Fruit fly (Drosophila melanogaster) whole organism, embryonic: ENCODE results near the gene GCC88.

Experiments
- Atf3 ChIP-seq: fragments of 200-800 bp; sonication (Bioruptor generic); optimal IDR thresholded peaks from 3 replicates; lab custom pipeline; 2016; ENCODE audit warnings: missing biosample characterization, missing genetic modification characterization
- Bgb ChIP-seq: fragments of 200-800 bp; sonication (Bioruptor generic); IDR thresholded peaks from 2 replicates; pipeline ENCODE4 v1.3.6; 2022; ENCODE audit warnings: missing biosample characterization, missing genetic modification characterization; ENCODE audit not compliant: partially characterized antibody
- CG10565 ChIP-seq: fragments of 200-800 bp; sonication (Bioruptor generic); optimal IDR thresholded peaks from 3 replicates; lab custom pipeline; 2016; ENCODE audit warnings: missing biosample characterization, mild to moderate bottlenecking, missing genetic modification characterization
- CG10654 ChIP-seq: fragments of 200-800 bp; sonication (Bioruptor generic); optimal IDR thresholded peaks from 2 replicates; lab custom pipeline; 2016; ENCODE audit warnings: missing biosample characterization, missing genetic modification characterization
- CG11085 ChIP-seq: fragments of 200-800 bp; sonication (Bioruptor generic); IDR thresholded peaks from 2 replicates; pipeline ENCODE4 v1.3.6; 2022; ENCODE audit warnings: missing biosample characterization, missing genetic modification characterization
- CG11093 ChIP-seq: fragments of 200-800 bp; sonication (Bioruptor generic); IDR thresholded peaks from 3 replicates; pipeline ENCODE4 v1.3.6; 2022; ENCODE audit warnings: missing biosample characterization, missing genetic modification characterization
- CG11695 ChIP-seq: fragments of 200-800 bp; sonication (Bioruptor generic); IDR thresholded peaks from 3 replicates; pipeline ENCODE4 v1.3.6; 2022; ENCODE audit warnings: missing biosample characterization, missing genetic modification characterization
- CG13775 ChIP-seq: fragments of 200-800 bp; sonication (Bioruptor generic); optimal IDR thresholded peaks from 3 replicates; lab custom pipeline; 2017; ENCODE audit warnings: missing biosample characterization, mild to moderate bottlenecking, missing genetic modification characterization
- CG15514 ChIP-seq: fragments of 200-800 bp; sonication (Bioruptor generic); optimal IDR thresholded peaks from 3 replicates; lab custom pipeline; 2017; ENCODE audit warnings: missing biosample characterization, missing genetic modification characterization, mild to moderate bottlenecking, moderate library complexity, missing genetic modification reagents
- CG3163 ChIP-seq: fragments of 200-800 bp; sonication (Bioruptor generic); optimal IDR thresholded peaks from 3 replicates; lab custom pipeline; 2016; ENCODE audit warnings: missing biosample characterization, missing genetic modification characterization
- CG3726 ChIP-seq: fragments of 200-800 bp; sonication (Bioruptor generic); IDR thresholded peaks from 3 replicates; pipeline ENCODE4, ENCODE4 v1.3.6; 2022; ENCODE audit warnings: missing biosample characterization, missing genetic modification characterization
- CG6272 ChIP-seq: fragments of 200-800 bp; sonication (Bioruptor generic); IDR thresholded peaks from 2 replicates; pipeline ENCODE4 v1.3.6; 2022; ENCODE audit warnings: missing biosample characterization, missing genetic modification characterization
- CG7987 ChIP-seq: fragments of 200-800 bp; sonication (Bioruptor generic); optimal IDR thresholded peaks from 2 replicates; lab custom pipeline; 2018; ENCODE audit warnings: missing biosample characterization, mild to moderate bottlenecking, missing genetic modification characterization, moderate library complexity
- CG8359 ChIP-seq: fragments of 200-800 bp; sonication (Bioruptor generic); optimal IDR thresholded peaks from 2 replicates; lab custom pipeline; 2017; ENCODE audit warnings: missing biosample characterization, mild to moderate bottlenecking, missing genetic modification characterization, borderline replicate concordance
- CG9437 ChIP-seq: fragments of 200-800 bp; sonication (Bioruptor generic); optimal IDR thresholded peaks from 2 replicates; lab custom pipeline; 2018; ENCODE audit warnings: missing biosample characterization, mild to moderate bottlenecking, missing genetic modification characterization
- CG9932 ChIP-seq: fragments of 200-800 bp; sonication (Bioruptor generic); IDR thresholded peaks from 2 replicates; pipeline ENCODE4 v1.3.6; 2022; ENCODE audit warnings: missing biosample characterization, missing genetic modification characterization
- Chrac-16 ChIP-seq: fragments of 200-800 bp; sonication (Bioruptor generic); optimal IDR thresholded peaks from 3 replicates; lab custom pipeline; 2016; ENCODE audit warnings: missing biosample characterization, missing genetic modification characterization
- CkIIα-i1 ChIP-seq: fragments of 200-800 bp; sonication (Bioruptor generic); IDR thresholded peaks from 2 replicates; pipeline ENCODE4 v1.3.6; 2022; ENCODE audit warnings: missing biosample characterization, missing genetic modification characterization
- CrebB ChIP-seq: fragments of 200-800 bp; sonication (Bioruptor generic); optimal IDR thresholded peaks from 3 replicates; lab custom pipeline; 2018; ENCODE audit warnings: missing biosample characterization, mild to moderate bottlenecking, missing genetic modification characterization
- Dip3 ChIP-seq: fragments of 200-800 bp; sonication (Bioruptor generic); optimal IDR thresholded peaks from 3 replicates; lab custom pipeline; 2016; ENCODE audit warnings: missing biosample characterization, missing genetic modification characterization
- Doc2 ChIP-seq: fragments of 200-800 bp; sonication (Bioruptor generic); IDR thresholded peaks from 2 replicates; pipeline ENCODE4 v1.3.6; 2022; ENCODE audit warnings: missing biosample characterization, missing genetic modification characterization
- Drgx ChIP-seq: fragments of 200-800 bp; sonication (Bioruptor generic); IDR thresholded peaks from 2 replicates; pipeline ENCODE4 v1.3.6; 2022; ENCODE audit warnings: missing biosample characterization, missing genetic modification characterization
- Ets65A ChIP-seq: fragments of 200-800 bp; sonication (Bioruptor generic); peaks from one replicate; lab custom pipeline; 2016; ENCODE audit warnings: missing biosample characterization, missing genetic modification characterization
- Fer3 ChIP-seq: fragments of 200-800 bp; sonication (Bioruptor generic); optimal IDR thresholded peaks from 2 replicates; lab custom pipeline; 2018; ENCODE audit warnings: missing biosample characterization, mild to moderate bottlenecking, missing genetic modification characterization, moderate library complexity
- H2.0 ChIP-seq: fragments of 200-800 bp; sonication (Bioruptor generic); IDR thresholded peaks from 2 replicates; pipeline ENCODE4 v1.3.6; 2022; ENCODE audit warnings: missing biosample characterization, missing genetic modification characterization
- Hand ChIP-seq: fragments of 200-800 bp; sonication (Bioruptor generic); optimal IDR thresholded peaks from 2 replicates; lab custom pipeline; 2017; ENCODE audit warnings: mild to moderate bottlenecking, missing biosample characterization, missing genetic modification reagents, missing genetic modification characterization
- Hmr ChIP-seq: fragments of 200-800 bp; sonication (Bioruptor generic); optimal IDR thresholded peaks from 3 replicates; lab custom pipeline; 2017; ENCODE audit warnings: mild to moderate bottlenecking, missing biosample characterization, missing genetic modification reagents, missing genetic modification characterization
- Hr78 ChIP-seq, 2 experiments: fragments of 200-800 bp in 1 of 2; fragments of >200 bp in 1 of 2; sonication (Bioruptor generic) in 1 of 2; optimal IDR thresholded peaks; 2 replicates each; lab custom pipeline; 2017 to 2019; ENCODE audit warnings: missing biosample characterization in 2 of 2, missing genetic modification characterization in 2 of 2, mild to moderate bottlenecking in 1 of 2, moderate library complexity in 1 of 2
- Oaz ChIP-seq: fragments of 200-800 bp; sonication (Bioruptor generic); IDR thresholded peaks from 2 replicates; pipeline ENCODE4 v1.3.6; 2022; ENCODE audit warnings: missing biosample characterization, missing genetic modification characterization
- cad ChIP-seq: fragments of >200 bp; optimal IDR thresholded peaks from 2 replicates; lab custom pipeline; 2017; ENCODE audit warnings: missing biosample characterization, missing genetic modification characterization
- en ChIP-seq: fragments of 200-800 bp; sonication (Bioruptor generic); optimal IDR thresholded peaks from 2 replicates; lab custom pipeline; 2016; ENCODE audit warnings: missing biosample characterization, missing genetic modification characterization
- grau ChIP-seq: fragments of 200-800 bp; optimal IDR thresholded peaks from 3 replicates; lab custom pipeline; 2019; ENCODE audit warnings: missing biosample characterization, mild to moderate bottlenecking, missing genetic modification characterization, moderate library complexity
- grn ChIP-seq: fragments of 200-800 bp; sonication (Bioruptor generic); optimal IDR thresholded peaks from 3 replicates; lab custom pipeline; 2017; ENCODE audit warnings: missing biosample characterization, missing genetic modification characterization
- hb ChIP-seq: fragments of 200-800 bp; sonication (Bioruptor generic); IDR thresholded peaks from 3 replicates; pipeline ENCODE4 v1.3.6; 2022; ENCODE audit warnings: missing biosample characterization, missing genetic modification characterization; ENCODE audit not compliant: partially characterized antibody
- inv ChIP-seq: fragments of 200-800 bp; sonication (Bioruptor generic); IDR thresholded peaks from 2 replicates; pipeline ENCODE4 v1.3.6; 2022; ENCODE audit warnings: missing biosample characterization, missing genetic modification characterization; ENCODE audit not compliant: partially characterized antibody
- nau ChIP-seq: fragments of 200-800 bp; sonication (Bioruptor generic); optimal IDR thresholded peaks from 3 replicates; lab custom pipeline; 2017; ENCODE audit warnings: missing biosample characterization, mild to moderate bottlenecking, missing genetic modification characterization, missing genetic modification reagents
- oc ChIP-seq: fragments of 200-800 bp; sonication (Bioruptor generic); optimal IDR thresholded peaks from 2 replicates; lab custom pipeline; 2018; ENCODE audit warnings: missing biosample characterization, mild to moderate bottlenecking, missing genetic modification characterization, moderate library complexity
- onecut ChIP-seq: fragments of 200-800 bp; sonication (Bioruptor generic); IDR thresholded peaks from 2 replicates; pipeline ENCODE4 v1.3.6; 2022; ENCODE audit warnings: missing biosample characterization, missing genetic modification characterization
- pzg ChIP-seq: fragments of 200-800 bp; sonication (Bioruptor generic); optimal IDR thresholded peaks from 3 replicates; lab custom pipeline; 2018; ENCODE audit warnings: missing biosample characterization, mild to moderate bottlenecking, missing genetic modification characterization, moderate library complexity
- ranshi ChIP-seq: fragments of 200-800 bp; sonication (Bioruptor generic); IDR thresholded peaks from 2 replicates; pipeline ENCODE4 v1.3.6; 2022; ENCODE audit warnings: missing biosample characterization, missing genetic modification characterization
- salm ChIP-seq: fragments of 200-800 bp; sonication (Bioruptor generic); optimal IDR thresholded peaks from 2 replicates; lab custom pipeline; 2018; ENCODE audit warnings: missing biosample characterization, mild to moderate bottlenecking, missing genetic modification characterization
- sima ChIP-seq: fragments of 200-800 bp; sonication (Bioruptor generic); optimal IDR thresholded peaks from 2 replicates; lab custom pipeline; 2016; ENCODE audit warnings: missing biosample characterization, missing genetic modification characterization
- sob ChIP-seq: fragments of 200-800 bp; sonication (Bioruptor generic); IDR thresholded peaks from 2 replicates; pipeline ENCODE4 v1.3.6; 2022; ENCODE audit warnings: missing biosample characterization, missing genetic modification characterization
- tll ChIP-seq, 2 experiments: fragments of 200-800 bp in 1 of 2; fragments of >200 bp in 1 of 2; sonication (Bioruptor generic) in 1 of 2; optimal IDR thresholded peaks; 2 replicates each; lab custom pipeline; 2017 to 2019; ENCODE audit warnings: missing biosample characterization in 2 of 2, missing genetic modification characterization in 2 of 2, mild to moderate bottlenecking in 1 of 2, moderate library complexity in 1 of 2
- toy ChIP-seq: fragments of 200-800 bp; sonication (Bioruptor generic); IDR thresholded peaks from 2 replicates; pipeline ENCODE4 v1.3.6; 2022; ENCODE audit warnings: missing biosample characterization, missing genetic modification characterization
- ttk ChIP-seq: fragments of 200-800 bp; sonication (Bioruptor generic); IDR thresholded peaks from 2 replicates; pipeline ENCODE4 v2.1.2; 2022; ENCODE audit warnings: missing biosample characterization, missing genetic modification characterization
- unpg ChIP-seq: fragments of 200-800 bp; sonication (Bioruptor generic); optimal IDR thresholded peaks from 3 replicates; lab custom pipeline; 2018; ENCODE audit warnings: missing biosample characterization, mild to moderate bottlenecking, missing genetic modification characterization, moderate library complexity
- wdn ChIP-seq: fragments of 200-800 bp; sonication (Bioruptor generic); IDR thresholded peaks from 2 replicates; pipeline ENCODE4 v1.3.6; 2022; ENCODE audit warnings: missing biosample characterization, missing genetic modification characterization
- wek ChIP-seq: fragments of 200-800 bp; sonication (Bioruptor generic); optimal IDR thresholded peaks from 3 replicates; lab custom pipeline; 2018; ENCODE audit warnings: missing biosample characterization, mild to moderate bottlenecking, missing genetic modification characterization, moderate library complexity

Gene GCC88

dm6 chr3R:11270574-11270973, 40.2 kb upstream of the GCC88 start:
- peak; percentile 66 for TF ChIP-seq Ets65A (GFP tag; lab: Kevin White, UChicago)
- TF ChIP-seq grn, result no peak

DNA sequence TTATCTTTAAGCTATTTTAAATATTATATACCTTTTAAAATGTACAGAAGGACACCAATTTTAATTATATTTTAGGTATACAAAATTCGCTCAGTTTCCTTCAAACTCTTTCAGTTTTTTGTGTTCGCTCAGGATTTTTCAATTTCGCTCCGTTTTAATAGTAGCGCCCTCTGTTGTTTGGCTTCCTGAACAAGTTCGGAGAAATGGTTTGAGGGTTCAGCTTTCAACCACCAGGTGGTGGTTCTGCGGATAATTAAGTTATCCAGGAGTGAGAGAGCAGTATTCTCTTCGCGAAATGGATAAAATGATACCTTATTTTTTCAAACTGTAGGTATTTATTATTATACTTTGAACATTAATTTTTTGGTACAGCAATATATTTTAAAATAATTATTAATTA, 38.6 kb upstream of the GCC88 start:
- TF ChIP-seq oc (tag; lab: Kevin White, UChicago) (no peak), CG6272 (GFP tag; lab: Robert Waterston, UW) (no peak), CG10565 (GFP tag; lab: Kevin White, UChicago) (no peak), CG10654 (GFP tag; lab: Kevin White, UChicago) (peak; percentile 55), inv (GFP tag; lab: Robert Waterston, UW) (no peak), Bgb (GFP tag; lab: Robert Waterston, UW) (no peak), salm (tag; lab: Kevin White, UChicago) (no peak), Oaz (GFP tag; lab: Robert Waterston, UW) (no peak), CG11085 (GFP tag; lab: Robert Waterston, UW) (peak; percentile 19; the same call in 1 of the 2 replicates), cad (GFP tag; lab: Kevin White, UChicago) (no peak), Hmr (GFP tag; lab: Kevin White, UChicago) (peak; percentile 65), Chrac-16 (GFP tag; lab: Kevin White, UChicago) (peak; percentile 62), hb (no peak), Dip3 (GFP tag; lab: Kevin White, UChicago) (no peak), CG7987 (GFP tag; lab: Kevin White, UChicago) (no peak), CkIIα-i1 (GFP tag; lab: Robert Waterston, UW) (no peak), Hand (GFP tag; lab: Kevin White, UChicago) (peak; percentile 54), CG11695 (no peak), pzg (GFP tag; lab: Kevin White, UChicago) (no peak), Hr78 (GFP tag; optimal IDR thresholded peaks at IDR 0.05; lab: Kevin White, UChicago) (no peak), unpg (no peak), CG9932 (no peak), ttk (no peak), nau (GFP tag; lab: Kevin White, UChicago) (no peak), en (GFP tag; lab: Kevin White, UChicago) (peak; percentile 64), CG15514 (GFP tag; lab: Kevin White, UChicago) (peak; percentile 63), CG8359 (GFP tag; lab: Kevin White, UChicago) (peak; percentile 77), Doc2 (GFP tag; lab: Robert Waterston, UW) (no peak), CG3726 (0 out of 3 replicates have a peak, but pooled peaks have one; percentile 41), onecut (GFP tag; lab: Robert Waterston, UW) (peak; percentile 82), CG13775 (GFP tag; lab: Kevin White, UChicago) (peak; percentile 64), Ets65A (GFP tag; lab: Kevin White, UChicago) (no peak), Drgx (peak; percentile 10; the same call in 1 of the 2 replicates), CG3163 (GFP tag; lab: Kevin White, UChicago) (peak; percentile 81), wek (GFP tag; lab: Kevin White, UChicago) (peak; percentile 77), ranshi (0 out of 2 replicates have a peak, but pooled peaks have one; percentile 6), CrebB (tag; lab: Kevin White, UChicago) (peak; percentile 52), H2.0 (GFP tag; lab: Robert Waterston, UW) (peak; percentile 18; the same call in 1 of the 2 replicates), Fer3 (tag; lab: Kevin White, UChicago) (no peak), grau (tag; lab: Kevin White, UChicago) (no peak), tll (GFP tag; optimal IDR thresholded peaks at IDR 0.05; lab: Kevin White, UChicago) (no peak), sob (GFP tag; lab: Robert Waterston, UW) (no peak; the same call in 1 of the 2 replicates), sima (GFP tag; lab: Kevin White, UChicago) (no peak), CG9437 (peak; percentile 41), Atf3 (GFP tag; lab: Kevin White, UChicago) (peak; percentile 66), wdn (GFP tag; lab: Robert Waterston, UW) (no peak), toy (GFP tag; lab: Robert Waterston, UW) (no peak), CG11093 (no peak)
